Fruit fly (Drosophila melanogaster): Measurements from ENCODE around the gene p-cup.

DNA sequence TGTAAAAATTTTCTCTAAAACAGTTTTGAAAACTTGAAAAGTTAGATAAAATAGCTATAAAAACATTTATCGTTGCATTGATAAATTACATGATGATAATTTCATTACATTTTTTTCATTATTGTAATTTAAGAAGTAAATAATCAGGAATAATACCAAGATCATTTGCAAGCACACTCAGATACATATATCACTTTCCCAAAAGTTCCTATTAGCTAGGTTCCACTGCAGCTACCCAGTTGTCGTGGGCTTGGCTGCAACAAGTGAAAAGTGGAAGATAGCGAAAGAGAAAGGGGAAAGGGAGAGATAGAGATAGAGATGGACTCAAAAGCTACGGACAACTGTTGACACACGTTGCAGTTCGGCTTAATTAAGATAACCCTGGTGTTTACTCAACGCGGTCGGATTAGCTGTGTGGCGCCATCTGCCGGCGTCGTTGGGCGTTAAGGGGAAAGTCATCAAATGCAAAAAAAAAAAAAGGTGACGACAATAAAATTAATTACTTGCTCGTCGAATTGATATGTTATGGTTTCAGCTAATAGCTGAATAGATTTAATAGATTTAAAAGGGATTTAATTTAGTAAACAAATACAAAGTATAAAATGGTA, 33.2 kb upstream of the p-cup start:
- no peak for TF ChIP-seq Dif (GFP tag; optimal IDR thresholded peaks at IDR 0.05; ENCODE audit: partially characterized antibody)
- TF ChIP-seq usp (GFP tag; optimal IDR thresholded peaks at IDR 0.05) = no peak
- no peak for TF ChIP-seq br (GFP tag; optimal IDR thresholded peaks at IDR 0.05)
